Worm (Caenorhabditis elegans): ENCODE data around the gene yju-2.

yju-2 gene

DNA sequence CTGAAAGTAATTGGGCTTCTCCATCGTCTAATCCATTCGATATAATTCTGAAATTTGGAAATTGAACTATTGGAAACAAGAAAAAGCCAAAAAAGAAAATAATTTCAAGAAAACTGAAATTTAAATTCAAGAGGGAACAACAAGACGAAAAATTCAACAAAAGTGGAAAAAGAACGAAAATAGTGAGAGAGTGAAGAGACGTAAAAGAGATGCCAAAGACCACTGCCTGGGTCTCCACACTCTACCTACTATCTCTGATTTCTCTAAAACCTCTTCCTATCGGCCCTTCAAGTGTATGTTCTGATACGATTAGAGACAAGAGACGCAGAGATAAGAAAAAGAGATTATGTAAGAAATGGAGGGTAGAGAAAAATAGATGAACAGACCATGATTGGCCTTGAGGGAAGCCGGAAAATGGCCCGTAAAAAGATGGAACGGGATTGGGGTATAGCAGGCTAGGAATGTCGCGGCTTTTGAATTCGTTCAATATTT is 30.3 kb upstream of the yju-2 start, which contains the start of gene ogt-1 (continued):
- TF ChIP-seq hmg-20 (GFP tag; IDR thresholded peaks at IDR 0.05) (no peak), hrde-1 (tag; optimal IDR thresholded peaks at IDR 0.05; ENCODE audit: borderline replicate concordance) (no peak), rec-8 (tag; optimal IDR thresholded peaks at IDR 0.05) (no peak), ztf-18 (tag; optimal IDR thresholded peaks at IDR 0.05) (no peak), egl-44 (GFP tag; IDR thresholded peaks at IDR 0.05) (no peak), unc-130 (GFP tag; optimal IDR thresholded peaks at IDR 0.05) (no peak), nhr-90 (tag; optimal IDR thresholded peaks at IDR 0.05) (no peak), hsf-1 (GFP tag; IDR thresholded peaks at IDR 0.05) (0 out of 2 replicates have a peak, but pooled peaks have one; percentile 6), B0261.1 (tag; optimal IDR thresholded peaks at IDR 0.05) (no peak), bed-2 (GFP tag; IDR thresholded peaks at IDR 0.05) (no peak), hmg-1.2 (GFP tag; IDR thresholded peaks at IDR 0.05) (peak; percentile 89), ztf-6 (GFP tag; IDR thresholded peaks at IDR 0.05) (no peak), egl-18 (GFP tag; IDR thresholded peaks at IDR 0.05) (no peak), D2030.7 (GFP tag; IDR thresholded peaks at IDR 0.05) (no peak), F23B12.7 (tag; optimal IDR thresholded peaks at IDR 0.05; ENCODE audit: insufficient read depth) (no peak), F37B4.10 (GFP tag; IDR thresholded peaks at IDR 0.05) (no peak), ets-4 (GFP tag; optimal IDR thresholded peaks at IDR 0.05) (no peak), nfya-1 (tag; optimal IDR thresholded peaks at IDR 0.05; ENCODE audit: borderline replicate concordance, insufficient read depth) (no peak), ZK185.1 (tag; optimal IDR thresholded peaks at IDR 0.05; ENCODE audit: poor library complexity, severe bottlenecking) (peak; percentile 32), atf-7 (tag; optimal IDR thresholded peaks at IDR 0.05) (peak; percentile 75), F39B2.1 (GFP tag; IDR thresholded peaks at IDR 0.05) (no peak), F22D6.2 (tag; optimal IDR thresholded peaks at IDR 0.05) (no peak), Y95B8A.8 (GFP tag; IDR thresholded peaks at IDR 0.05) (no peak), F57C9.4 (tag; optimal IDR thresholded peaks at IDR 0.05) (no peak), ekl-4 (GFP tag; IDR thresholded peaks at IDR 0.05) (peak; percentile 69), ztf-26 (tag; optimal IDR thresholded peaks at IDR 0.05) (peak; percentile 59), F52B5.7 (tag; optimal IDR thresholded peaks at IDR 0.05) (no peak), F49E8.2 (tag; optimal IDR thresholded peaks at IDR 0.05; ENCODE audit: insufficient read depth) (no peak)

DNA sequence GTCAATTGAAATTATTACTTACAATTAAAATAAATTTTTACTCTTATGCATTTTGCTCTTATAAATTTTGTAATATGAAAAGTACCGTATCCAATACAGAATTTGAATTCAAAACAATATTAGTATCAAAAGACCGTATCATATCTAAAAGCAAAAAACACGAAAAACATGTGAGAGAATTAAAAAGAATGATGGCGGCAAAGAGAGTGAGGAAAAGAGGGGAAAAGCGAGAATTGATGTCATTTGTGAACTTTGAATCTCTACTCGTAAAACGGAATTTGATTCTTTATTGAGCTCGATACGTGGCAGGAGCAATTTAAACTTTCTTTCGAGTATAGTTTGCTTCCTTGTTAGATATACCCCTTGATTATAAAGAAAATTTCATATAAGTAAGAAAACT is 29.6 kb upstream of the yju-2 start:
- TF ChIP-seq nfya-2 (GFP tag; IDR thresholded peaks at IDR 0.05), result no peak
- TF ChIP-seq bed-2 (GFP tag; IDR thresholded peaks at IDR 0.05), result no peak
- no peak for TF ChIP-seq sptf-2 (GFP tag; optimal IDR thresholded peaks at IDR 0.05)
- TF ChIP-seq madf-10 (tag; optimal IDR thresholded peaks at IDR 0.05), result no peak
- no peak for TF ChIP-seq F52B5.7 (tag; optimal IDR thresholded peaks at IDR 0.05)
- TF ChIP-seq nhr-120 (GFP tag; IDR thresholded peaks at IDR 0.05), result no peak
- TF ChIP-seq lin-26 (GFP tag; IDR thresholded peaks at IDR 0.05), result 0 out of 2 replicates have a peak, but pooled peaks have one; percentile 23
- TF ChIP-seq snpc-1.1 (tag; optimal IDR thresholded peaks at IDR 0.05; ENCODE audit: insufficient read depth), result no peak
- no peak for TF ChIP-seq efl-1 (GFP tag; optimal IDR thresholded peaks at IDR 0.05)
- TF ChIP-seq lir-1 (GFP tag; conservative IDR thresholded peaks at IDR 0.05), result no peak
- no peak for TF ChIP-seq T07F8.4 (tag; optimal IDR thresholded peaks at IDR 0.05)
- TF ChIP-seq egl-44 (GFP tag; IDR thresholded peaks at IDR 0.05), result no peak
- peak; percentile 4; the same call in 1 of the 2 replicates for TF ChIP-seq hmg-1.2 (GFP tag; IDR thresholded peaks at IDR 0.05)
- no peak for TF ChIP-seq mel-28 (tag; optimal IDR thresholded peaks at IDR 0.05; ENCODE audit: borderline replicate concordance)
